Worm (Caenorhabditis elegans): ENCODE measurements around the gene fbxb-17.

DNA sequence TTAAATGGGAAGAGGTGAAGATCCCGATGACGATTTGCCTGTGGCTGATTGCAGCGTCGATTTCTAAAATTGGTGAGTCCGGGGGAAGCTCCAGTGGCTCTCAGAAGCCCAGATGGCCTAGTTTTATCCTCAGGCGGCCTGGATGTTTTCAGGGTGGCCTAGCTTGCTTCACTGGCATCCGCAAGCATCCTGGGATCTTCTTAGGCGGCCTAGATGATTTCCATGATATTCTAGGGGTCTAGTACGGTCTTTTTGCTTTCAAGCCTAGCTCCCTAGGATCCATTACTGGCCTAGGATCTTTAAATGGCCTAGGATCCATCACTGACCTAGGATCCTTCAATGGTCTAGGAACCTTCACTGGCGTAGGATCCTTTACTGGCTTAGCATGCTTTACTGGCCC lies 5.2 kb upstream of the fbxb-17 start:
- no peak for TF ChIP-seq nhr-11 (tag; optimal IDR thresholded peaks at IDR 0.05)
- TF ChIP-seq pha-4 (tag; optimal IDR thresholded peaks at IDR 0.05), result no peak
- TF ChIP-seq pqm-1 (tag; optimal IDR thresholded peaks at IDR 0.05), result no peak
- TF ChIP-seq fkh-10 (GFP tag; optimal IDR thresholded peaks at IDR 0.05), result no peak
- no peak for TF ChIP-seq tbx-7 (tag; optimal IDR thresholded peaks at IDR 0.05)
- TF ChIP-seq ttx-3 (tag; optimal IDR thresholded peaks at IDR 0.05), result no peak
- TF ChIP-seq fkh-6 (tag; optimal IDR thresholded peaks at IDR 0.05), result no peak
- TF ChIP-seq unc-3 (GFP tag; conservative IDR thresholded peaks at IDR 0.05), result no peak
- TF ChIP-seq unc-3 (tag; optimal IDR thresholded peaks at IDR 0.05), result no peak
- TF ChIP-seq pag-3 (tag; optimal IDR thresholded peaks at IDR 0.05; ENCODE audit: borderline replicate concordance), result no peak
- no peak for TF ChIP-seq ama-1 (optimal IDR thresholded peaks at IDR 0.05)
- no peak for TF ChIP-seq nfya-1 (tag; optimal IDR thresholded peaks at IDR 0.05)
- no peak for TF ChIP-seq odd-2 (tag; optimal IDR thresholded peaks at IDR 0.05)
- no peak for TF ChIP-seq elt-2 (tag; optimal IDR thresholded peaks at IDR 0.05)
- TF ChIP-seq ceh-31 (tag; optimal IDR thresholded peaks at IDR 0.05), result no peak

Data from whole organism, late embryonic.